Fruit fly (Drosophila melanogaster): ENCODE data around the gene CG42535.

dm6 chr3L:10641589-10641988 lies 10.9 kb upstream of the CG42535 start, which contains the start of gene CG14154:
- TF ChIP-seq fru (GFP tag; optimal IDR thresholded peaks at IDR 0.05) (no peak), CG32264 (GFP tag; optimal IDR thresholded peaks at IDR 0.05) (no peak), OdsH (GFP tag; optimal IDR thresholded peaks at IDR 0.05) (no peak), usp (GFP tag; optimal IDR thresholded peaks at IDR 0.05) (no peak), h (GFP tag; optimal IDR thresholded peaks at IDR 0.05) (no peak), lola (GFP tag; optimal IDR thresholded peaks at IDR 0.05) (no peak), Dfd (GFP tag; optimal IDR thresholded peaks at IDR 0.05) (no peak), sage (GFP tag; optimal IDR thresholded peaks at IDR 0.05) (no peak), tai (GFP tag; optimal IDR thresholded peaks at IDR 0.05) (no peak), br (GFP tag; optimal IDR thresholded peaks at IDR 0.05) (no peak), Rel (GFP tag; optimal IDR thresholded peaks at IDR 0.05) (no peak), Rel (tag; optimal IDR thresholded peaks at IDR 0.05) (no peak), CG9705 (GFP tag; optimal IDR thresholded peaks at IDR 0.05) (no peak), Myc (optimal IDR thresholded peaks at IDR 0.05) (no peak)

All from whole organism, wandering third instar larva.